Fruit fly (Drosophila melanogaster): ENCODE results near the gene CG9168.
A peak's percentile ranks its signal among the peaks of the same experiment; 100 is the strongest.
"Not testable (repeated sequence)": the region's sequence is repeated elsewhere in the genome, so short reads cannot be mapped to it uniquely, and the experiment has no call there.

The CG9168 gene

DNA sequence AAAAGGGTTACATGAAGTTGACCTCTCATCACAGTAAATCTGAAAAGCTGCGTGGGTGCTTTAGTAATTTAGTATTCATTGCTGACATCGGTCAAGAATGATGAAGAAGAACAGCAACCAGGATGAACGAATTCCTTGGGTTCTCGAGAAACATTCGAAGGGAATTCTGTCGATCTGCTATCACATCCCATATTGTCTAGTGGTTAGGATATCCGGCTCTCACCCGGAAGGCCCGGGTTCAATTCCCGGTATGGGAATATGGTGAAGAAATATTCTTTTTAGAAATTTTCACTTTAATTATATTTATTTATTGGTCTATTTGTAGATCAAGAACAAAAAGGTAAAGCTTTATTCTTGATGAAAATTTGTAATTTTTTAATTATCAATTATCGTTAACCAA is 13.3 kb upstream of the CG9168 start:
- TF ChIP-seq Bdp1 (GFP tag; optimal IDR thresholded peaks at IDR 0.05), result peak; percentile 95
- TF ChIP-seq amos (GFP tag; IDR thresholded peaks at IDR 0.05; ENCODE audit: partially characterized antibody), result peak; percentile 77; the same call in 1 of the 2 replicates
- 0 out of 3 replicates have a peak, but pooled peaks have one; percentile 24 for TF ChIP-seq CG6791 (GFP tag; IDR thresholded peaks at IDR 0.05; ENCODE audit: partially characterized antibody)
- TF ChIP-seq CG2129 (GFP tag; IDR thresholded peaks at IDR 0.05; ENCODE audit: partially characterized antibody), result 0 out of 2 replicates have a peak, but pooled peaks have one; percentile 10
- peak; percentile 73 for TF ChIP-seq CG16813 (GFP tag; IDR thresholded peaks at IDR 0.05; ENCODE audit: partially characterized antibody)
- TF ChIP-seq CG34224 (GFP tag; IDR thresholded peaks at IDR 0.05; ENCODE audit: partially characterized antibody), result peak; percentile 39; the same call in 1 of the 3 replicates
- TF ChIP-seq Opbp (GFP tag; IDR thresholded peaks at IDR 0.05; ENCODE audit: partially characterized antibody), result peak; percentile 70; the same call in 2 of the 3 replicates

DNA sequence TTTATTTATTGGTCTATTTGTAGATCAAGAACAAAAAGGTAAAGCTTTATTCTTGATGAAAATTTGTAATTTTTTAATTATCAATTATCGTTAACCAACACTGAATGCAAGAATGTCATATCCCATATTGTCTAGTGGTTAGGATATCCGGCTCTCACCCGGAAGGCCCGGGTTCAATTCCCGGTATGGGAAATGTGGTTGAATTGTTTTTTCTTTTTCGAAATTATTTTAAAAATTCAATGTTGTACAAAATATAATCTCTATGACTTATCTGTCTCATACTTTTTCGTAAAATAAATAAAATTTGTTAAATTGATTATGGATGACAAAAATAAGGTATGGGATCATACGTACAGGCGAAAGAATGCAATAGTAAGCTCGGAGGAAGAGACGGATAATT is 12.6 kb upstream of the CG9168 start, which contains the start of gene CG32320:
CG32320 (plus strand) TSS at position 301 of the 400 bp plus-strand sequence.
- not testable (repeated sequence) for TF ChIP-seq CG18011, sima, CHES-1-like (GFP tag; optimal IDR thresholded peaks at IDR 0.05)

DNA sequence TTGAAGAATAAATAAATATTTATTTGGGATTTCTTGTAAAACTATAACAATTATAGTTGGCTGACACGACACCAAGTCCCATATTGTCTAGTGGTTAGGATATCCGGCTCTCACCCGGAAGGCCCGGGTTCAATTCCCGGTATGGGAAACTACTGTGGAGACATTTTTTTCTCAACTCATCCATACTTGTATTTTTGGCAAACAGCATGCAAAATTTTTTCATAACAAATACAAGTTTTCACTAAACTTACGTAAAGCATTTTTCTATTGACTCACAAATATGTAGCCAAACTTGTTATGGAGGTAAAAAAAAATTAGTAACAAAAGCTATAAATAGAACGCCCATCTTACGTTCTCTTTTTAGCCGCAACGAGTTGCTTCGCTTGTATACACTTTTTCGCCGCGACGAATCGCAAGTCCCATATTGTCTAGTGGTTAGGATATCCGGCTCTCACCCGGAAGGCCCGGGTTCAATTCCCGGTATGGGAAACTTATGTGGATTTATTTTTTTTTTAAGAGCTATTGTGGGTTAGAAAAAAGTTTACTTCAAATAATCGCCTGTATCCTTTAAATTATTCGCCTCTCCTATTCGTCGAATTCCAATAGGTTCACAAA is 9.4 kb upstream of the CG9168 start:
- TF ChIP-seq CG16813 (GFP tag; IDR thresholded peaks at IDR 0.05; ENCODE audit: partially characterized antibody) (peak; percentile 79), CG14860 (GFP tag; IDR thresholded peaks at IDR 0.05; ENCODE audit: partially characterized antibody) (peak; percentile 56; the same call in 2 of the 3 replicates), bbx (GFP tag; IDR thresholded peaks at IDR 0.05; ENCODE audit: partially characterized antibody) (peak; percentile 60; the same call in 1 of the 2 replicates), eyg (GFP tag; optimal IDR thresholded peaks at IDR 0.05) (no peak), fd102C (GFP tag; optimal IDR thresholded peaks at IDR 0.05) (no peak), amos (GFP tag; IDR thresholded peaks at IDR 0.05; ENCODE audit: partially characterized antibody) (peak; percentile 60; the same call in 1 of the 2 replicates), toy (GFP tag; IDR thresholded peaks at IDR 0.05) (no peak), CG2712 (tag; optimal IDR thresholded peaks at IDR 0.05) (no peak), CG34224 (GFP tag; IDR thresholded peaks at IDR 0.05; ENCODE audit: partially characterized antibody) (0 out of 3 replicates have a peak, but pooled peaks have one; percentile 31), phol (tag; optimal IDR thresholded peaks at IDR 0.05) (no peak), CG4424 (GFP tag; optimal IDR thresholded peaks at IDR 0.05) (no peak), trem (tag; optimal IDR thresholded peaks at IDR 0.05) (no peak), gcm (GFP tag; optimal IDR thresholded peaks at IDR 0.05) (no peak), fru (optimal IDR thresholded peaks at IDR 0.05) (no peak), Nf-YA (GFP tag; IDR thresholded peaks at IDR 0.05) (no peak), sqz (GFP tag; optimal IDR thresholded peaks at IDR 0.05) (peak; percentile 33), CG11695 (GFP tag; IDR thresholded peaks at IDR 0.05) (no peak), nau (GFP tag; optimal IDR thresholded peaks at IDR 0.05) (no peak), Fer3 (tag; optimal IDR thresholded peaks at IDR 0.05) (no peak), dimm (GFP tag; IDR thresholded peaks at IDR 0.05) (no peak), Nf-YC (tag; optimal IDR thresholded peaks at IDR 0.05) (no peak), MTF-1 (GFP tag; optimal IDR thresholded peaks at IDR 0.05; ENCODE audit: borderline replicate concordance) (no peak), eve (GFP tag; optimal IDR thresholded peaks at IDR 0.05) (no peak), croc (GFP tag; conservative IDR thresholded peaks at IDR 0.05) (no peak), ab (GFP tag; optimal IDR thresholded peaks at IDR 0.05) (no peak), HLH4C (GFP tag; IDR thresholded peaks at IDR 0.05; ENCODE audit: partially characterized antibody) (peak; percentile 58; the same call in 2 of the 3 replicates), CG42726 (GFP tag; IDR thresholded peaks at IDR 0.05; ENCODE audit: partially characterized antibody) (peak; percentile 38), CG6175 (GFP tag; IDR thresholded peaks at IDR 0.05) (no peak), sna (GFP tag; IDR thresholded peaks at IDR 0.05; ENCODE audit: partially characterized antibody) (0 out of 2 replicates have a peak, but pooled peaks have one; percentile 58), CG14710 (tag; optimal IDR thresholded peaks at IDR 0.05) (no peak), CG6791 (GFP tag; IDR thresholded peaks at IDR 0.05; ENCODE audit: partially characterized antibody) (peak; percentile 72; the same call in 2 of the 3 replicates), Eip74EF (GFP tag; optimal IDR thresholded peaks at IDR 0.05) (peak in 1 of 2 experiments; percentile 33), usp (GFP tag; optimal IDR thresholded peaks at IDR 0.05) (no peak), kni (GFP tag; optimal IDR thresholded peaks at IDR 0.05) (no peak), knrl (GFP tag; IDR thresholded peaks at IDR 0.05; ENCODE audit: partially characterized antibody) (peak; percentile 45; the same call in 1 of the 3 replicates), unc-4 (GFP tag; IDR thresholded peaks at IDR 0.05; ENCODE audit: partially characterized antibody) (peak; percentile 33; the same call in 1 of the 2 replicates)

Measured in whole organism, embryonic.